Fruit fly (Drosophila melanogaster) whole organism, wandering third instar larva: ENCODE measurements around the gene vib.

Source experiments
- Abd-B ChIP-seq: fragments of >200 bp; optimal IDR thresholded peaks from 2 replicates; lab custom pipeline; 2017; ENCODE audit warnings: missing biosample characterization, missing genetic modification characterization
- CG32264 ChIP-seq: fragments of 200-800 bp; sonication (Bioruptor generic); optimal IDR thresholded peaks from 2 replicates; lab custom pipeline; 2016; ENCODE audit warnings: missing biosample characterization, missing genetic modification characterization
- CG9705 ChIP-seq: fragments of 200-800 bp; sonication (Bioruptor generic); optimal IDR thresholded peaks from 2 replicates; lab custom pipeline; 2018; ENCODE audit warnings: missing biosample characterization, mild to moderate bottlenecking, missing genetic modification characterization
- CrebA ChIP-seq: fragments of 200-800 bp; sonication (Bioruptor generic); optimal IDR thresholded peaks from 2 replicates; lab custom pipeline; 2016; ENCODE audit warnings: missing biosample characterization, mild to moderate bottlenecking, missing genetic modification characterization, borderline replicate concordance
- Dfd ChIP-seq: fragments of >200 bp; optimal IDR thresholded peaks from 2 replicates; lab custom pipeline; 2017; ENCODE audit warnings: missing biosample characterization, missing genetic modification characterization
- Dif ChIP-seq: fragments of 200-275, 200-300 bp; sonication (Bioruptor generic); optimal IDR thresholded peaks from 2 replicates; lab custom pipeline; 2018; ENCODE audit warnings: missing biosample characterization, missing genetic modification characterization; ENCODE audit not compliant: partially characterized antibody
- GATAd ChIP-seq: sonication (Bioruptor generic); optimal IDR thresholded peaks from 2 replicates; lab custom pipeline; 2016; ENCODE audit warnings: missing biosample characterization, missing genetic modification characterization
- HLH106 ChIP-seq: fragments of 200-800 bp; optimal IDR thresholded peaks from 3 replicates; lab custom pipeline; 2019; ENCODE audit warnings: missing biosample characterization, mild to moderate bottlenecking, missing genetic modification characterization, moderate library complexity
- Hnf4 ChIP-seq: fragments of 200-800 bp; sonication (Bioruptor generic); optimal IDR thresholded peaks from 2 replicates; lab custom pipeline; 2016; ENCODE audit warnings: missing biosample characterization, mild to moderate bottlenecking, missing genetic modification characterization
- Hr78 ChIP-seq: fragments of >200 bp; optimal IDR thresholded peaks from 2 replicates; lab custom pipeline; 2017; ENCODE audit warnings: missing biosample characterization, missing genetic modification characterization
- Hr83 ChIP-seq: fragments of 200-300 bp; sonication (Bioruptor generic); optimal IDR thresholded peaks from 2 replicates; lab custom pipeline; 2016; ENCODE audit warnings: missing biosample characterization, mild to moderate bottlenecking, missing genetic modification characterization, moderate library complexity; ENCODE audit not compliant: poor library complexity, severe bottlenecking
- Jra ChIP-seq: sonication (Bioruptor generic); optimal IDR thresholded peaks from 2 replicates; lab custom pipeline; 2016; ENCODE audit warnings: missing biosample characterization, missing genetic modification characterization
- Mio ChIP-seq: sonication (Bioruptor generic); optimal IDR thresholded peaks from 2 replicates; lab custom pipeline; 2016; ENCODE audit warnings: missing biosample characterization, missing genetic modification characterization
- N ChIP-seq: fragments of >200 bp; optimal IDR thresholded peaks from 2 replicates; lab custom pipeline; 2018; ENCODE audit warnings: missing biosample characterization, missing external identifiers, missing genetic modification characterization
- OdsH ChIP-seq: fragments of 200-800 bp; sonication (Bioruptor generic); optimal IDR thresholded peaks from 2 replicates; lab custom pipeline; 2016; ENCODE audit warnings: missing biosample characterization, mild to moderate bottlenecking, missing genetic modification characterization
- Rel ChIP-seq, 2 experiments: fragments of 200-800 bp; sonication (Bioruptor generic) in 1 of 2; optimal IDR thresholded peaks; 2 replicates in 1 of 2; 3 replicates in 1 of 2; lab custom pipeline; 2016 to 2019; ENCODE audit warnings: mild to moderate bottlenecking in 2 of 2, missing biosample characterization in 2 of 2, missing genetic modification characterization in 2 of 2, moderate library complexity in 1 of 2
- Vsx2 ChIP-seq: fragments of 200-300, 225-300 bp; sonication (Bioruptor generic); optimal IDR thresholded peaks from 2 replicates; lab custom pipeline; 2018; ENCODE audit warnings: missing biosample characterization, missing genetic modification characterization; ENCODE audit not compliant: partially characterized antibody
- br ChIP-seq: fragments of 200-800 bp; sonication (Bioruptor generic); optimal IDR thresholded peaks from 2 replicates; lab custom pipeline; 2016; ENCODE audit warnings: missing biosample characterization, missing genetic modification characterization
- dl ChIP-seq, 2 experiments: fragments of 175-275, 200-275 bp in 1 of 2; fragments of 200-275 bp in 1 of 2; sonication (Bioruptor generic); optimal IDR thresholded peaks; lab custom pipeline; 2018; ENCODE audit warnings: mild to moderate bottlenecking in 2 of 2, missing biosample characterization in 2 of 2, missing genetic modification characterization in 2 of 2, moderate library complexity in 2 of 2; ENCODE audit not compliant: partially characterized antibody in 2 of 2, insufficient read depth in 1 of 2
- dmrt93B ChIP-seq: fragments of 200-800 bp; sonication (Bioruptor generic); optimal IDR thresholded peaks from 2 replicates; lab custom pipeline; 2018; ENCODE audit warnings: missing biosample characterization, mild to moderate bottlenecking, missing genetic modification characterization
- dsf ChIP-seq: sonication (Bioruptor generic); optimal IDR thresholded peaks from 2 replicates; lab custom pipeline; 2016; ENCODE audit warnings: missing biosample characterization, missing genetic modification characterization, borderline replicate concordance
- ey ChIP-seq: fragments of 200-800 bp; sonication (Bioruptor generic); optimal IDR thresholded peaks from 2 replicates; lab custom pipeline; 2016; ENCODE audit warnings: missing biosample characterization, missing genetic modification characterization
- foxo ChIP-seq, 2 experiments: fragments of 200-800 bp; sonication (Bioruptor generic); optimal IDR thresholded peaks; 2 replicates in 1 of 2; 3 replicates in 1 of 2; lab custom pipeline; 2016 to 2017; ENCODE audit warnings: missing biosample characterization in 2 of 2, missing genetic modification characterization in 2 of 2
- fru ChIP-seq: fragments of 200-800 bp; sonication (Bioruptor generic); optimal IDR thresholded peaks from 3 replicates; lab custom pipeline; 2016; ENCODE audit warnings: missing biosample characterization, mild to moderate bottlenecking, missing genetic modification characterization
- h ChIP-seq: fragments of 200-800 bp; sonication (Bioruptor generic); optimal IDR thresholded peaks from 3 replicates; lab custom pipeline; 2016; ENCODE audit warnings: missing biosample characterization, mild to moderate bottlenecking, missing genetic modification characterization
- jim ChIP-seq: fragments of 175-275, 200-325 bp; sonication (Bioruptor generic); optimal IDR thresholded peaks from 2 replicates; lab custom pipeline; 2016; ENCODE audit warnings: missing biosample characterization, mild to moderate bottlenecking, missing genetic modification characterization
- lola ChIP-seq: fragments of >200 bp; optimal IDR thresholded peaks from 2 replicates; lab custom pipeline; 2017; ENCODE audit warnings: missing biosample characterization, missing genetic modification characterization
- pan ChIP-seq: fragments of >200 bp; optimal IDR thresholded peaks from 2 replicates; lab custom pipeline; 2017
- psq ChIP-seq: fragments of 200-800 bp; sonication (Bioruptor generic); optimal IDR thresholded peaks from 3 replicates; lab custom pipeline; 2017; ENCODE audit warnings: missing biosample characterization, mild to moderate bottlenecking, missing genetic modification characterization, moderate library complexity
- rgr ChIP-seq: fragments of 200-800 bp; sonication (Bioruptor generic); optimal IDR thresholded peaks from 3 replicates; lab custom pipeline; 2016; ENCODE audit warnings: missing biosample characterization, mild to moderate bottlenecking, missing genetic modification characterization
- sage ChIP-seq: fragments of 200-800 bp; sonication (Bioruptor generic); optimal IDR thresholded peaks from 2 replicates; lab custom pipeline; 2016; ENCODE audit warnings: missing biosample characterization, mild to moderate bottlenecking, missing genetic modification characterization
- tai ChIP-seq: sonication (Bioruptor generic); optimal IDR thresholded peaks from 2 replicates; lab custom pipeline; 2016; ENCODE audit warnings: missing biosample characterization, missing genetic modification characterization
- usp ChIP-seq: fragments of >200 bp; optimal IDR thresholded peaks from 2 replicates; lab custom pipeline; 2017; ENCODE audit warnings: missing biosample characterization, missing genetic modification characterization
- woc ChIP-seq: sonication (Bioruptor generic); optimal IDR thresholded peaks from 2 replicates; lab custom pipeline; 2016; ENCODE audit warnings: missing biosample characterization, mild to moderate bottlenecking, missing genetic modification characterization

Gene vib

dm6 chr3R:19264789-19265188 lies 38.3 kb upstream of the vib start:
- TF ChIP-seq Abd-B (GFP tag; lab: Kevin White, UChicago) (no peak), GATAd (no peak), jim (no peak), CrebA (GFP tag; lab: Kevin White, UChicago) (no peak), pan (lab: Kevin White, UChicago) (no peak), Hnf4 (no peak), Dif (GFP tag; lab: Kevin White, UChicago) (no peak), dl (GFP tag; optimal IDR thresholded peaks at IDR 0.05; lab: Kevin White, UChicago; ENCODE audit: insufficient read depth in 1 of 2, partially characterized antibody in 2 of 2) (no peak), usp (GFP tag; lab: Kevin White, UChicago) (no peak), Jra (no peak), ey (GFP tag; lab: Kevin White, UChicago) (no peak), CG9705 (GFP tag; lab: Kevin White, UChicago) (no peak), psq (GFP tag; lab: Kevin White, UChicago) (no peak), sage (GFP tag; lab: Kevin White, UChicago) (no peak)
- TF ChIP-seq, all 38 proteins: peak for 0

- TF ChIP-seq HLH106 (tag; lab: Kevin White, UChicago): no peak
- TF ChIP-seq CG32264: no peak
- TF ChIP-seq h (GFP tag; lab: Kevin White, UChicago): no peak
- no peak for TF ChIP-seq Abd-B (GFP tag; lab: Kevin White, UChicago)
- TF ChIP-seq CG9705 (GFP tag; lab: Kevin White, UChicago): no peak
- TF ChIP-seq Mio (GFP tag; lab: Kevin White, UChicago): no peak
- TF ChIP-seq usp (GFP tag; lab: Kevin White, UChicago): no peak
- TF ChIP-seq Rel (GFP tag; optimal IDR thresholded peaks at IDR 0.05; lab: Kevin White, UChicago): no peak
- no peak for TF ChIP-seq Rel (tag; optimal IDR thresholded peaks at IDR 0.05; lab: Kevin White, UChicago)
- TF ChIP-seq lola (GFP tag; lab: Kevin White, UChicago): no peak
- no peak for TF ChIP-seq tai (GFP tag; lab: Kevin White, UChicago)
- TF ChIP-seq N (GFP tag; lab: Kevin White, UChicago): no peak
- no peak for TF ChIP-seq Dfd
- no peak for TF ChIP-seq foxo (GFP tag; optimal IDR thresholded peaks at IDR 0.05; lab: Kevin White, UChicago)
- no peak for TF ChIP-seq Jra
- TF ChIP-seq GATAd: no peak
These were observed 30.0 kb upstream of the vib start, which contains the start of gene CG14280 for dm6 chr3R:19256477-19256876. CG14280 (plus strand) TSS chr3R:19256777.

- TF ChIP-seq lola (GFP tag; lab: Kevin White, UChicago) (no peak), fru (GFP tag; lab: Kevin White, UChicago) (peak; percentile 21), Dfd (no peak), CG9705 (GFP tag; lab: Kevin White, UChicago) (no peak), tai (GFP tag; lab: Kevin White, UChicago) (no peak), OdsH (GFP tag; lab: Kevin White, UChicago) (no peak), rgr (peak; percentile 21), h (GFP tag; lab: Kevin White, UChicago) (peak; percentile 42), pan (lab: Kevin White, UChicago) (no peak), sage (GFP tag; lab: Kevin White, UChicago) (no peak), HLH106 (tag; lab: Kevin White, UChicago) (no peak), foxo (GFP tag; optimal IDR thresholded peaks at IDR 0.05; lab: Kevin White, UChicago) (peak in 1 of 2 experiments; percentile 23), usp (GFP tag; lab: Kevin White, UChicago) (no peak)
These were observed 28.8 kb upstream of the vib start for dm6 chr3R:19255255-19255654.

- no peak for TF ChIP-seq Hr78 (GFP tag; lab: Kevin White, UChicago)
- TF ChIP-seq dsf (GFP tag; lab: Kevin White, UChicago): no peak
- no peak for TF ChIP-seq br
- peak; percentile 21 for TF ChIP-seq psq (GFP tag; lab: Kevin White, UChicago)
These were observed 27.5 kb upstream of the vib start for dm6 chr3R:19253975-19254374.

dm6 chr3R:19250063-19250462 lies 23.6 kb upstream of the vib start:
- no peak for TF ChIP-seq GATAd
- TF ChIP-seq HLH106 (tag; lab: Kevin White, UChicago): no peak
- TF ChIP-seq dsf (GFP tag; lab: Kevin White, UChicago): no peak
- TF ChIP-seq Dfd: no peak
- TF ChIP-seq ey (GFP tag; lab: Kevin White, UChicago): no peak
- no peak for TF ChIP-seq dmrt93B (GFP tag; lab: Kevin White, UChicago)
- TF ChIP-seq woc (GFP tag; lab: Kevin White, UChicago): no peak
- no peak for TF ChIP-seq CG32264
- no peak for TF ChIP-seq fru (GFP tag; lab: Kevin White, UChicago)
- no peak for TF ChIP-seq Hr83
- TF ChIP-seq Dif (GFP tag; lab: Kevin White, UChicago): no peak
- TF ChIP-seq Vsx2: no peak
- TF ChIP-seq Rel (GFP tag; optimal IDR thresholded peaks at IDR 0.05; lab: Kevin White, UChicago): no peak
- TF ChIP-seq Rel (tag; optimal IDR thresholded peaks at IDR 0.05; lab: Kevin White, UChicago): no peak
- no peak for TF ChIP-seq N (GFP tag; lab: Kevin White, UChicago)
- TF ChIP-seq lola (GFP tag; lab: Kevin White, UChicago): no peak
- TF ChIP-seq h (GFP tag; lab: Kevin White, UChicago): no peak
- TF ChIP-seq usp (GFP tag; lab: Kevin White, UChicago): no peak
